Worm (Caenorhabditis elegans): ENCODE results near the gene pyc-1.

ce11 chrV:11800486-11800885 lies 21.8 kb downstream of the pyc-1 start:
- TF ChIP-seq W03F9.2 (tag; optimal IDR thresholded peaks at IDR 0.05) (no peak), dao-5 (tag; optimal IDR thresholded peaks at IDR 0.05) (no peak), him-1 (tag; optimal IDR thresholded peaks at IDR 0.05) (no peak)
